Fruit fly (Drosophila melanogaster): Measurements from ENCODE around the gene CG31926.

dm6 chr2L:1502459-1503101, 7.3 kb downstream of the CG31926 start, which contains the start of gene CG7420:
- TF ChIP-seq CG32121 (GFP tag; IDR thresholded peaks at IDR 0.05) (no peak), Pif1B (GFP tag; optimal IDR thresholded peaks at IDR 0.05) (no peak), CG34367 (tag; optimal IDR thresholded peaks at IDR 0.05) (no peak)

Data from whole organism, pupa.